Fruit fly (Drosophila melanogaster) whole organism, embryonic: ENCODE results near the gene Uck.

Source experiments
- BtbVII ChIP-seq: fragments of 200-800 bp; sonication (Bioruptor generic); optimal IDR thresholded peaks from 3 replicates; lab custom pipeline; 2017; ENCODE audit warnings: missing biosample characterization, mild to moderate bottlenecking, missing genetic modification characterization
- CG10147 ChIP-seq: fragments of 200-800 bp; sonication (Bioruptor generic); optimal IDR thresholded peaks from 2 replicates; lab custom pipeline; 2019; ENCODE audit warnings: missing biosample characterization, mild to moderate bottlenecking, missing genetic modification characterization, moderate library complexity
- CG10654 ChIP-seq: fragments of 200-800 bp; sonication (Bioruptor generic); optimal IDR thresholded peaks from 2 replicates; lab custom pipeline; 2016; ENCODE audit warnings: missing biosample characterization, missing genetic modification characterization
- CG10959 ChIP-seq: fragments of 200-800 bp; sonication (Bioruptor generic); IDR thresholded peaks from 2 replicates; pipeline ENCODE4 v1.3.6; 2022; ENCODE audit warnings: missing biosample characterization, missing genetic modification characterization
- CG12155 ChIP-seq: fragments of 200-800 bp; sonication (Bioruptor generic); optimal IDR thresholded peaks from 3 replicates; lab custom pipeline; 2016; ENCODE audit warnings: missing biosample characterization, missing genetic modification characterization
- CG13775 ChIP-seq: fragments of 200-800 bp; sonication (Bioruptor generic); optimal IDR thresholded peaks from 3 replicates; lab custom pipeline; 2017; ENCODE audit warnings: missing biosample characterization, mild to moderate bottlenecking, missing genetic modification characterization
- CG13894 ChIP-seq: fragments of 200-800 bp; sonication (Bioruptor generic); optimal IDR thresholded peaks from 3 replicates; lab custom pipeline; 2018; ENCODE audit warnings: missing biosample characterization, mild to moderate bottlenecking, missing genetic modification characterization, moderate library complexity
- CG14860 ChIP-seq: fragments of 200-800 bp; sonication (Bioruptor generic); IDR thresholded peaks from 3 replicates; pipeline ENCODE4 v1.3.6; 2022; ENCODE audit warnings: missing biosample characterization, missing genetic modification characterization; ENCODE audit not compliant: partially characterized antibody
- CG18764 ChIP-seq: fragments of 200-800 bp; sonication (Bioruptor generic); optimal IDR thresholded peaks from 3 replicates; lab custom pipeline; 2016; ENCODE audit warnings: missing biosample characterization, missing genetic modification characterization
- CG2889 ChIP-seq: fragments of 200-800 bp; sonication (Bioruptor generic); IDR thresholded peaks from 3 replicates; pipeline ENCODE4 v1.3.6; 2022; ENCODE audit warnings: missing biosample characterization, missing genetic modification characterization
- CG30431 ChIP-seq: fragments of 200-800 bp; sonication (Bioruptor generic); optimal IDR thresholded peaks from 2 replicates; lab custom pipeline; 2017; ENCODE audit warnings: missing biosample characterization, missing genetic modification characterization
- CG32772 ChIP-seq: fragments of 200-800 bp; sonication (Bioruptor generic); IDR thresholded peaks from 2 replicates; pipeline ENCODE4 v1.3.6; 2022; ENCODE audit warnings: missing biosample characterization, missing genetic modification characterization
- CG3281 ChIP-seq: fragments of 200-800 bp; sonication (Bioruptor generic); optimal IDR thresholded peaks from 3 replicates; lab custom pipeline; 2017; ENCODE audit warnings: missing biosample characterization, mild to moderate bottlenecking, missing genetic modification characterization
- CG33213 ChIP-seq: fragments of 200-800 bp; sonication (Bioruptor generic); optimal IDR thresholded peaks from 3 replicates; lab custom pipeline; 2016; ENCODE audit warnings: missing biosample characterization, missing genetic modification characterization
- CG3838 ChIP-seq: fragments of 200-800 bp; sonication (Bioruptor generic); optimal IDR thresholded peaks from 3 replicates; lab custom pipeline; 2016; ENCODE audit warnings: missing biosample characterization, missing genetic modification characterization
- CG4424 ChIP-seq: fragments of 200-800 bp; sonication (Bioruptor generic); optimal IDR thresholded peaks from 3 replicates; lab custom pipeline; 2016; ENCODE audit warnings: missing biosample characterization, missing genetic modification characterization
- CG7963 ChIP-seq: fragments of 200-800 bp; sonication (Bioruptor generic); IDR thresholded peaks from 3 replicates; pipeline ENCODE4 v1.3.6; 2022; ENCODE audit warnings: missing biosample characterization, missing genetic modification characterization; ENCODE audit not compliant: partially characterized antibody
- CG8290 ChIP-seq, 3 experiments: fragments of 200-800 bp; sonication (Bioruptor generic); optimal IDR thresholded peaks; 2 replicates each; lab custom pipeline; 2016 to 2019; ENCODE audit warnings: missing biosample characterization in 3 of 3, missing genetic modification characterization in 3 of 3, mild to moderate bottlenecking in 2 of 3, moderate library complexity in 1 of 3
- CG9876 ChIP-seq: fragments of 200-800 bp; sonication (Bioruptor generic); optimal IDR thresholded peaks from 2 replicates; lab custom pipeline; 2016; ENCODE audit warnings: missing biosample characterization, missing genetic modification characterization
- CrebB ChIP-seq: fragments of 200-800 bp; sonication (Bioruptor generic); optimal IDR thresholded peaks from 3 replicates; lab custom pipeline; 2018; ENCODE audit warnings: missing biosample characterization, mild to moderate bottlenecking, missing genetic modification characterization
- D19B ChIP-seq: fragments of 200-800 bp; sonication (Bioruptor generic); optimal IDR thresholded peaks from 2 replicates; lab custom pipeline; 2017; ENCODE audit warnings: missing biosample characterization, mild to moderate bottlenecking, missing genetic modification characterization
- Dll ChIP-seq: fragments of 200-800 bp; sonication (Bioruptor generic); IDR thresholded peaks from 4 replicates; pipeline ENCODE4 v1.3.6; 2022; ENCODE audit warnings: missing biosample characterization, missing genetic modification characterization; ENCODE audit not compliant: partially characterized antibody
- Doc2 ChIP-seq: fragments of 200-800 bp; sonication (Bioruptor generic); IDR thresholded peaks from 2 replicates; pipeline ENCODE4 v1.3.6; 2022; ENCODE audit warnings: missing biosample characterization, missing genetic modification characterization
- E2f1 ChIP-seq: fragments of 200-800 bp; sonication (Bioruptor generic); IDR thresholded peaks from 2 replicates; pipeline ENCODE4 v1.3.6; 2022; ENCODE audit warnings: missing biosample characterization, missing genetic modification characterization
- Ets65A ChIP-seq: fragments of 200-800 bp; sonication (Bioruptor generic); peaks from one replicate; lab custom pipeline; 2016; ENCODE audit warnings: missing biosample characterization, missing genetic modification characterization
- Gug ChIP-seq: fragments of 200-800 bp; sonication (Bioruptor generic); IDR thresholded peaks from 4 replicates; pipeline ENCODE4 v1.3.6; 2022; ENCODE audit warnings: missing biosample characterization, missing genetic modification characterization
- HLHmδ ChIP-seq: fragments of 200-800 bp; sonication (Bioruptor generic); optimal IDR thresholded peaks from 2 replicates; lab custom pipeline; 2018; ENCODE audit warnings: missing biosample characterization, mild to moderate bottlenecking, missing genetic modification characterization, moderate library complexity
- Hey ChIP-seq: fragments of 200-800 bp; sonication (Bioruptor generic); optimal IDR thresholded peaks from 3 replicates; lab custom pipeline; 2018; ENCODE audit warnings: missing biosample characterization, mild to moderate bottlenecking, missing genetic modification characterization
- HmgZ ChIP-seq: fragments of 200-800 bp; sonication (Bioruptor generic); optimal IDR thresholded peaks from 2 replicates; lab custom pipeline; 2018; ENCODE audit warnings: missing biosample characterization, mild to moderate bottlenecking, missing genetic modification characterization
- Hmr ChIP-seq: fragments of 200-800 bp; sonication (Bioruptor generic); optimal IDR thresholded peaks from 3 replicates; lab custom pipeline; 2017; ENCODE audit warnings: mild to moderate bottlenecking, missing biosample characterization, missing genetic modification reagents, missing genetic modification characterization
- Max ChIP-seq: fragments of 200-800 bp; sonication (Bioruptor generic); optimal IDR thresholded peaks from 2 replicates; lab custom pipeline; 2016; ENCODE audit warnings: missing biosample characterization, mild to moderate bottlenecking, missing genetic modification characterization
- ac ChIP-seq: fragments of 200-800 bp; sonication (Bioruptor generic); optimal IDR thresholded peaks from 3 replicates; lab custom pipeline; 2017; ENCODE audit warnings: missing biosample characterization, mild to moderate bottlenecking, missing genetic modification characterization
- al ChIP-seq: fragments of 200-800 bp; sonication (Bioruptor generic); IDR thresholded peaks from 2 replicates; pipeline ENCODE4 v1.3.6; 2022; ENCODE audit warnings: missing biosample characterization, missing genetic modification characterization
- ase ChIP-seq: fragments of 200-800 bp; sonication (Bioruptor generic); IDR thresholded peaks from 3 replicates; pipeline ENCODE4 v1.3.6; 2022; ENCODE audit warnings: missing biosample characterization, missing genetic modification characterization
- cg ChIP-seq: fragments of 200-800 bp; sonication (Bioruptor generic); optimal IDR thresholded peaks from 3 replicates; lab custom pipeline; 2019; ENCODE audit warnings: missing biosample characterization, mild to moderate bottlenecking, missing genetic modification characterization, moderate library complexity
- chif ChIP-seq, 2 experiments: fragments of 200-800 bp; sonication (Bioruptor generic); optimal IDR thresholded peaks; 3 replicates each; lab custom pipeline; 2016; ENCODE audit warnings: missing biosample characterization in 2 of 2, missing genetic modification characterization in 2 of 2
- gem ChIP-seq: fragments of 200-800 bp; sonication (Bioruptor generic); optimal IDR thresholded peaks from 2 replicates; lab custom pipeline; 2019; ENCODE audit warnings: missing biosample characterization, mild to moderate bottlenecking, missing genetic modification characterization, moderate library complexity
- hkb ChIP-seq, 2 experiments: fragments of 200-800 bp in 1 of 2; fragments of >200 bp in 1 of 2; sonication (Bioruptor generic) in 1 of 2; IDR thresholded peaks in 1 of 2; optimal IDR thresholded peaks in 1 of 2; 2 replicates each; pipeline versions ENCODE4 v1.3.6 to Lab custom; 2017 to 2022; ENCODE audit warnings: missing biosample characterization in 1 of 2, missing genetic modification characterization in 1 of 2
- jigr1 ChIP-seq: fragments of 200-800 bp; sonication (Bioruptor generic); IDR thresholded peaks from 3 replicates; pipeline ENCODE4 v1.3.6; 2022; ENCODE audit warnings: missing biosample characterization, missing genetic modification characterization
- kay ChIP-seq: fragments of 200-800 bp; sonication (Bioruptor generic); optimal IDR thresholded peaks from 2 replicates; lab custom pipeline; 2016; ENCODE audit warnings: missing biosample characterization, missing genetic modification characterization
- p53 ChIP-seq: fragments of 200-800 bp; sonication (Bioruptor generic); optimal IDR thresholded peaks from 2 replicates; lab custom pipeline; 2016; ENCODE audit warnings: missing biosample characterization, missing genetic modification characterization
- pum ChIP-seq: fragments of 200-800 bp; sonication (Bioruptor generic); optimal IDR thresholded peaks from 2 replicates; lab custom pipeline; 2016; ENCODE audit warnings: missing biosample characterization, missing genetic modification characterization
- sens-2 ChIP-seq: fragments of 200-800 bp; sonication (Bioruptor generic); IDR thresholded peaks from 2 replicates; pipeline ENCODE4 v1.3.6; 2022; ENCODE audit warnings: missing biosample characterization, missing genetic modification characterization
- sisA ChIP-seq: fragments of 200-800 bp; sonication (Bioruptor generic); IDR thresholded peaks from 2 replicates; pipeline ENCODE4 v1.3.6; 2022; ENCODE audit warnings: missing biosample characterization, missing genetic modification characterization
- ssp ChIP-seq: fragments of 200-800 bp; sonication (Bioruptor generic); IDR thresholded peaks from 2 replicates; pipeline ENCODE4 v1.3.6; 2022; ENCODE audit warnings: missing biosample characterization, missing genetic modification characterization
- twi ChIP-seq: fragments of 200-800 bp; optimal IDR thresholded peaks from 2 replicates; lab custom pipeline; 2019; ENCODE audit warnings: missing biosample characterization, mild to moderate bottlenecking, missing genetic modification characterization, moderate library complexity
- usp ChIP-seq: fragments of >200 bp; optimal IDR thresholded peaks from 2 replicates; lab custom pipeline; 2017; ENCODE audit warnings: missing biosample characterization, missing genetic modification characterization
- wor ChIP-seq: fragments of 200-800 bp; sonication (Bioruptor generic); IDR thresholded peaks from 2 replicates; pipeline ENCODE4 v1.3.6; 2022; ENCODE audit warnings: missing biosample characterization, missing genetic modification characterization

Gene Uck

DNA sequence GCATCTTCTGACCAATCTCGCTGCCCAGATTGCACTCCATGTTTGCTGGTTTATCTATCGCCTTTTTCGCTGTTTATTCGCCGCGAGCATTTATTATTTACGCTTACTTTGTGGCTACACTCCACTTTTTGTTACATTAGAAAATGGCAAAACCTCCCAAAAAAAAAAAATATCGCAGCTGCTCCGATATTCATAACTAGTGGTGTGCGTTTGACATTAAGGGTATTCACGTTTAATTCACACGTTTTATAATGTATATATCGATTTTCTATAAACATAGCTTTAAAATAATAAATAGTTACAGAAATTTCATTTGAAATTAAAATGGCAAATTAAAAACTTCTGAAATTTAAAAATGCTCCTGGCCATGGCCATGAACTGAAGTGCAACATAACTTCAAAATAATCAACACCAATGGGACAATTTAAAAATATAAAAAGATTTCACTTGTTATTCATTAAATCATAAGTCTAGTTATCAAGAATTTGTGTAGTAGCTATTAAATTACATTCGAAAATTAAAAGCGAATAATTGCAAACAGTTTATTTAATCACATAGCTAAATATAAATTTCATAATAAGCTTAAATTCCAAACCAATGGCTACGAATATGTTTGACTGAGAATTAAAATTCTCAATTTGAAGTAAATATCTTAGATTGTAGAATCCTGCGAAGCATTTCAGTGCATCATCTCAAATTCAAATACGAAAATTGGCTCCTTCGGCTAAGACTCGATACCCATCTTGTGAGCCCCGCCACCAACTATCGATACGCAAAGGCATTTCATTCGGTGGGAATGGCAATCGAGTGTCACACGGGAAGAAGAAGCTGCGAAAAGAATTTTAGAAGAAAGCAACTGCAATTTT is 28.5 kb downstream of the Uck start, which contains the start of the genes Nab2 and BRWD3 (continued):
- no peak for TF ChIP-seq jigr1 (GFP tag; lab: Robert Waterston, UW)
- no peak for TF ChIP-seq CG3281 (GFP tag; lab: Kevin White, UChicago)
- TF ChIP-seq E2f1 (GFP tag; lab: Robert Waterston, UW): peak; percentile 45; the same call in 1 of the 2 replicates
- no peak for TF ChIP-seq BtbVII
- TF ChIP-seq ac (GFP tag; lab: Kevin White, UChicago): no peak
- TF ChIP-seq CG2889 (GFP tag; lab: Robert Waterston, UW): no peak
- TF ChIP-seq CG7963 (GFP tag; lab: Robert Waterston, UW): peak; percentile 69; the same call in 2 of the 3 replicates
- TF ChIP-seq kay (GFP tag; lab: Kevin White, UChicago): no peak
- TF ChIP-seq HmgZ (tag; lab: Kevin White, UChicago): peak; percentile 4
- no peak for TF ChIP-seq gem (tag; lab: Kevin White, UChicago)
- TF ChIP-seq Ets65A (GFP tag; lab: Kevin White, UChicago): peak; percentile 84
- TF ChIP-seq Hey (tag; lab: Kevin White, UChicago): no peak
- TF ChIP-seq wor (GFP tag; lab: Robert Waterston, UW): no peak
- TF ChIP-seq sens-2 (GFP tag; lab: Robert Waterston, UW): peak; percentile 20; the same call in 1 of the 2 replicates
- peak; percentile 67; the same call in 3 of the 4 replicates for TF ChIP-seq Dll (GFP tag; lab: Robert Waterston, UW)
- TF ChIP-seq CG13775: peak; percentile 68
- TF ChIP-seq CG8290 (GFP tag; optimal IDR thresholded peaks at IDR 0.05; lab: Kevin White, UChicago): no peak
- TF ChIP-seq CG8290 (tag; optimal IDR thresholded peaks at IDR 0.05; lab: Kevin White, UChicago): no peak
- peak; percentile 39 for TF ChIP-seq CG12155 (GFP tag; lab: Kevin White, UChicago)
- TF ChIP-seq p53 (GFP tag; lab: Kevin White, UChicago): no peak
- TF ChIP-seq CG9876 (GFP tag; lab: Kevin White, UChicago): no peak
- no peak for TF ChIP-seq twi (tag; lab: Kevin White, UChicago)
- TF ChIP-seq CG32772 (GFP tag; lab: Robert Waterston, UW): peak; percentile 60
- no peak for TF ChIP-seq hkb (optimal IDR thresholded peaks at IDR 0.05; lab: Kevin White, UChicago)
- 0 out of 2 replicates have a peak, but pooled peaks have one; percentile 37 for TF ChIP-seq hkb (GFP tag; IDR thresholded peaks at IDR 0.05; lab: Robert Waterston, UW)
- TF ChIP-seq CrebB (tag; lab: Kevin White, UChicago): no peak
- no peak for TF ChIP-seq pum (GFP tag; lab: Kevin White, UChicago)
- TF ChIP-seq HLHmδ (GFP tag; lab: Kevin White, UChicago): no peak
- no peak for TF ChIP-seq CG33213 (GFP tag; lab: Kevin White, UChicago)
- no peak for TF ChIP-seq cg (GFP tag; lab: Kevin White, UChicago)
- TF ChIP-seq ssp (GFP tag; lab: Robert Waterston, UW): 0 out of 2 replicates have a peak, but pooled peaks have one; percentile 17
- peak; percentile 42; the same call in 2 of the 3 replicates for TF ChIP-seq CG14860 (GFP tag; lab: Robert Waterston, UW)
- TF ChIP-seq D19B (GFP tag; lab: Kevin White, UChicago): no peak
- no peak for TF ChIP-seq CG3838 (GFP tag; lab: Kevin White, UChicago)
- no peak for TF ChIP-seq usp (GFP tag; lab: Kevin White, UChicago)
- peak in 1 of 2 experiments; percentile 6 for TF ChIP-seq chif (GFP tag; optimal IDR thresholded peaks at IDR 0.05; lab: Kevin White, UChicago)
- TF ChIP-seq CG10654 (GFP tag; lab: Kevin White, UChicago): peak; percentile 17
- TF ChIP-seq Gug: peak; percentile 29; the same call in 1 of the 4 replicates
- TF ChIP-seq CG4424 (GFP tag; lab: Kevin White, UChicago): peak; percentile 52
- no peak for TF ChIP-seq CG10147 (GFP tag; lab: Kevin White, UChicago)
- TF ChIP-seq Doc2: no peak
- TF ChIP-seq CG13894 (tag; lab: Kevin White, UChicago): no peak
- TF ChIP-seq al (GFP tag; lab: Robert Waterston, UW): 0 out of 2 replicates have a peak, but pooled peaks have one; percentile 34
- peak; percentile 39; the same call in 1 of the 3 replicates for TF ChIP-seq ase (GFP tag; lab: Robert Waterston, UW)
- TF ChIP-seq CG18764: no peak
- TF ChIP-seq Max (GFP tag; lab: Kevin White, UChicago): peak; percentile 45
- no peak for TF ChIP-seq CG10959
- TF ChIP-seq Hmr (GFP tag; lab: Kevin White, UChicago): no peak
- peak; percentile 11; the same call in 1 of the 2 replicates for TF ChIP-seq sisA
- no peak for TF ChIP-seq CG30431 (GFP tag; lab: Kevin White, UChicago)
